Fruit fly (Drosophila melanogaster) whole organism, embryonic: ENCODE data around the gene PolE2.

Source experiments
- CG3847 ChIP-seq: fragments of 200-800 bp; sonication (Bioruptor generic); IDR thresholded peaks from 2 replicates; pipeline ENCODE4 v1.3.6; 2022; ENCODE audit warnings: missing biosample characterization, missing genetic modification characterization
- Spps ChIP-seq: fragments of 200-800 bp; sonication (Bioruptor generic); optimal IDR thresholded peaks from 2 replicates; lab custom pipeline; 2018; ENCODE audit warnings: missing biosample characterization, mild to moderate bottlenecking, missing genetic modification characterization
- oc ChIP-seq: fragments of 200-800 bp; sonication (Bioruptor generic); optimal IDR thresholded peaks from 2 replicates; lab custom pipeline; 2018; ENCODE audit warnings: missing biosample characterization, mild to moderate bottlenecking, missing genetic modification characterization, moderate library complexity
- trem ChIP-seq: fragments of 200-800 bp; optimal IDR thresholded peaks from 3 replicates; lab custom pipeline; 2019; ENCODE audit warnings: missing biosample characterization, mild to moderate bottlenecking, missing genetic modification characterization, moderate library complexity

dm6 chr3L:5856081-5856826 lies 41.0 kb downstream of the PolE2 start:
- TF ChIP-seq oc (tag; lab: Kevin White, UChicago) (no peak), Spps (tag; lab: Kevin White, UChicago) (no peak), trem (no peak), CG3847 (no peak)
